Fruit fly (Drosophila melanogaster) whole organism, embryonic: ENCODE results near the gene Ugt49B2.
A peak's percentile ranks its signal among the peaks of the same experiment; 100 is the strongest.

Source experiments
- C15 ChIP-seq: fragments of 200-800 bp; sonication (Bioruptor generic); IDR thresholded peaks from 3 replicates; pipeline ENCODE4 v1.3.6; 2022; ENCODE audit warnings: missing biosample characterization, missing genetic modification characterization
- CG11504 ChIP-seq: fragments of 200-800 bp; sonication (Bioruptor generic); optimal IDR thresholded peaks from 3 replicates; lab custom pipeline; 2019; ENCODE audit warnings: missing biosample characterization, mild to moderate bottlenecking, missing genetic modification characterization, moderate library complexity
- CG11723 ChIP-seq: fragments of 200-800 bp; sonication (Bioruptor generic); optimal IDR thresholded peaks from 2 replicates; lab custom pipeline; 2017; ENCODE audit warnings: missing biosample characterization, mild to moderate bottlenecking, missing genetic modification characterization
- CG15269 ChIP-seq: fragments of 200-800 bp; sonication (Bioruptor generic); optimal IDR thresholded peaks from 2 replicates; lab custom pipeline; 2018; ENCODE audit warnings: missing biosample characterization, mild to moderate bottlenecking, missing genetic modification characterization, moderate library complexity
- CG1603 ChIP-seq: fragments of 200-800 bp; sonication (Bioruptor generic); optimal IDR thresholded peaks from 2 replicates; lab custom pipeline; 2019; ENCODE audit warnings: missing biosample characterization, mild to moderate bottlenecking, missing genetic modification characterization, moderate library complexity
- CG1832 ChIP-seq: fragments of 200-800 bp; sonication (Bioruptor generic); optimal IDR thresholded peaks from 2 replicates; lab custom pipeline; 2017; ENCODE audit warnings: missing biosample characterization, mild to moderate bottlenecking, missing genetic modification characterization, inconsistent platforms
- CG3163 ChIP-seq: fragments of 200-800 bp; sonication (Bioruptor generic); optimal IDR thresholded peaks from 3 replicates; lab custom pipeline; 2016; ENCODE audit warnings: missing biosample characterization, missing genetic modification characterization
- CG32772 ChIP-seq: fragments of 200-800 bp; sonication (Bioruptor generic); IDR thresholded peaks from 2 replicates; pipeline ENCODE4 v1.3.6; 2022; ENCODE audit warnings: missing biosample characterization, missing genetic modification characterization
- CG3847 ChIP-seq: fragments of 200-800 bp; sonication (Bioruptor generic); IDR thresholded peaks from 2 replicates; pipeline ENCODE4 v1.3.6; 2022; ENCODE audit warnings: missing biosample characterization, missing genetic modification characterization
- CG3995 ChIP-seq: fragments of 200-800 bp; sonication (Bioruptor generic); optimal IDR thresholded peaks from 3 replicates; lab custom pipeline; 2016; ENCODE audit warnings: missing biosample characterization, missing genetic modification characterization
- CG43689 ChIP-seq: fragments of 200-800 bp; sonication (Bioruptor generic); IDR thresholded peaks from 2 replicates; pipeline ENCODE4 v1.3.6; 2022; ENCODE audit warnings: missing biosample characterization, missing genetic modification characterization
- CG4404 ChIP-seq: fragments of 200-800 bp; sonication (Bioruptor generic); IDR thresholded peaks from 2 replicates; pipeline ENCODE4 v1.3.6; 2022; ENCODE audit warnings: missing biosample characterization, missing genetic modification characterization
- CG4707 ChIP-seq: fragments of 200-800 bp; sonication (Bioruptor generic); optimal IDR thresholded peaks from 2 replicates; lab custom pipeline; 2018; ENCODE audit warnings: missing biosample characterization, mild to moderate bottlenecking, missing genetic modification characterization, moderate library complexity
- CG5180 ChIP-seq: fragments of 200-800 bp; sonication (Bioruptor generic); optimal IDR thresholded peaks from 3 replicates; lab custom pipeline; 2017; ENCODE audit warnings: missing biosample characterization, missing genetic modification characterization, mild to moderate bottlenecking, moderate library complexity, missing genetic modification reagents
- CG7372 ChIP-seq: fragments of 200-800 bp; sonication (Bioruptor generic); IDR thresholded peaks from 2 replicates; pipeline ENCODE4 v1.3.6; 2022; ENCODE audit warnings: missing biosample characterization, missing genetic modification characterization
- CG7928 ChIP-seq: fragments of 200-800 bp; sonication (Bioruptor generic); optimal IDR thresholded peaks from 2 replicates; lab custom pipeline; 2017; ENCODE audit warnings: missing biosample characterization, mild to moderate bottlenecking, missing genetic modification characterization
- CG7987 ChIP-seq: fragments of 200-800 bp; sonication (Bioruptor generic); optimal IDR thresholded peaks from 2 replicates; lab custom pipeline; 2018; ENCODE audit warnings: missing biosample characterization, mild to moderate bottlenecking, missing genetic modification characterization, moderate library complexity
- CG8290 ChIP-seq, 3 experiments: fragments of 200-800 bp; sonication (Bioruptor generic); optimal IDR thresholded peaks; 2 replicates each; lab custom pipeline; 2016 to 2019; ENCODE audit warnings: missing biosample characterization in 3 of 3, missing genetic modification characterization in 3 of 3, mild to moderate bottlenecking in 2 of 3, moderate library complexity in 1 of 3
- CG8388 ChIP-seq: fragments of 200-800 bp; sonication (Bioruptor generic); optimal IDR thresholded peaks from 2 replicates; lab custom pipeline; 2019; ENCODE audit warnings: missing biosample characterization, mild to moderate bottlenecking, missing genetic modification characterization, moderate library complexity
- CG9727 ChIP-seq: fragments of 200-800 bp; sonication (Bioruptor generic); optimal IDR thresholded peaks from 3 replicates; lab custom pipeline; 2017; ENCODE audit warnings: missing biosample characterization, mild to moderate bottlenecking, missing genetic modification characterization
- CG9817 ChIP-seq: fragments of 200-800 bp; sonication (Bioruptor generic); optimal IDR thresholded peaks from 2 replicates; lab custom pipeline; 2018; ENCODE audit warnings: missing biosample characterization, mild to moderate bottlenecking, missing genetic modification characterization, moderate library complexity
- Dbx ChIP-seq: fragments of 200-800 bp; sonication (Bioruptor generic); IDR thresholded peaks from 3 replicates; pipeline ENCODE4 v1.3.6; 2022; ENCODE audit warnings: missing biosample characterization, missing genetic modification characterization
- Dip2 ChIP-seq: fragments of 200-800 bp; sonication (Bioruptor generic); IDR thresholded peaks from 2 replicates; pipeline ENCODE4 v1.3.6; 2022; ENCODE audit warnings: missing biosample characterization, missing genetic modification characterization
- Dp ChIP-seq: fragments of 200-800 bp; sonication (Bioruptor generic); optimal IDR thresholded peaks from 2 replicates; lab custom pipeline; 2018; ENCODE audit warnings: missing biosample characterization, mild to moderate bottlenecking, missing genetic modification characterization, moderate library complexity
- Eip74EF ChIP-seq, 2 experiments: fragments of 200-800 bp in 1 of 2; fragments of >200 bp in 1 of 2; sonication (Bioruptor generic) in 1 of 2; optimal IDR thresholded peaks; 2 replicates each; lab custom pipeline; 2017 to 2019; ENCODE audit warnings: missing biosample characterization in 2 of 2, missing genetic modification characterization in 2 of 2, mild to moderate bottlenecking in 1 of 2, moderate library complexity in 1 of 2
- HLH3B ChIP-seq: fragments of 200-800 bp; sonication (Bioruptor generic); IDR thresholded peaks from 2 replicates; pipeline ENCODE4 v1.3.6; 2022; ENCODE audit warnings: missing biosample characterization, missing genetic modification characterization
- HLH54F ChIP-seq: fragments of 200-800 bp; sonication (Bioruptor generic); optimal IDR thresholded peaks from 3 replicates; lab custom pipeline; 2016; ENCODE audit warnings: missing biosample characterization, missing genetic modification characterization
- Hey ChIP-seq: fragments of 200-800 bp; sonication (Bioruptor generic); optimal IDR thresholded peaks from 3 replicates; lab custom pipeline; 2018; ENCODE audit warnings: missing biosample characterization, mild to moderate bottlenecking, missing genetic modification characterization
- HmgD ChIP-seq: fragments of 200-800 bp; sonication (Bioruptor generic); optimal IDR thresholded peaks from 3 replicates; lab custom pipeline; 2016; ENCODE audit warnings: missing biosample characterization, missing genetic modification characterization
- Ptx1 ChIP-seq: fragments of 200-800 bp; sonication (Bioruptor generic); IDR thresholded peaks from 2 replicates; pipeline ENCODE4 v1.3.6; 2022; ENCODE audit warnings: missing biosample characterization, missing genetic modification characterization
- Rfx ChIP-seq: fragments of 200-800 bp; sonication (Bioruptor generic); IDR thresholded peaks from 2 replicates; pipeline ENCODE4 v1.3.6; 2022; ENCODE audit warnings: missing biosample characterization, missing genetic modification characterization
- Spps ChIP-seq: fragments of 200-800 bp; sonication (Bioruptor generic); optimal IDR thresholded peaks from 2 replicates; lab custom pipeline; 2018; ENCODE audit warnings: missing biosample characterization, mild to moderate bottlenecking, missing genetic modification characterization
- TFAM ChIP-seq: fragments of 200-800 bp; sonication (Bioruptor generic); optimal IDR thresholded peaks from 2 replicates; lab custom pipeline; 2017; ENCODE audit warnings: missing biosample characterization, missing genetic modification characterization, inconsistent platforms
- cas ChIP-seq: fragments of 200-800 bp; sonication (Bioruptor generic); IDR thresholded peaks from 2 replicates; pipeline ENCODE4 v1.3.6; 2022; ENCODE audit warnings: missing biosample characterization, missing genetic modification characterization
- emc ChIP-seq: fragments of 200-800 bp; sonication (Bioruptor generic); optimal IDR thresholded peaks from 2 replicates; lab custom pipeline; 2016; ENCODE audit warnings: missing biosample characterization, missing genetic modification characterization
- jigr1 ChIP-seq: fragments of 200-800 bp; sonication (Bioruptor generic); IDR thresholded peaks from 3 replicates; pipeline ENCODE4 v1.3.6; 2022; ENCODE audit warnings: missing biosample characterization, missing genetic modification characterization
- jing ChIP-seq: fragments of 200-800 bp; sonication (Bioruptor generic); optimal IDR thresholded peaks from 2 replicates; lab custom pipeline; 2018; ENCODE audit warnings: missing biosample characterization, mild to moderate bottlenecking, missing genetic modification characterization
- ken ChIP-seq: fragments of 200-800 bp; sonication (Bioruptor generic); IDR thresholded peaks from 3 replicates; pipeline ENCODE4 v1.3.6; 2022; ENCODE audit warnings: missing biosample characterization, missing genetic modification characterization
- mam ChIP-seq: fragments of 200-800 bp; sonication (Bioruptor generic); optimal IDR thresholded peaks from 3 replicates; lab custom pipeline; 2016; ENCODE audit warnings: missing biosample characterization, missing genetic modification characterization
- nom ChIP-seq: fragments of 200-800 bp; sonication (Bioruptor generic); optimal IDR thresholded peaks from 2 replicates; lab custom pipeline; 2017; ENCODE audit warnings: missing biosample characterization, missing genetic modification characterization, mild to moderate bottlenecking, moderate library complexity, missing genetic modification reagents
- otp ChIP-seq: fragments of 200-800 bp; sonication (Bioruptor generic); IDR thresholded peaks from 3 replicates; pipeline ENCODE4, ENCODE4 v1.3.6; 2022; ENCODE audit warnings: missing biosample characterization, missing genetic modification characterization
- peb ChIP-seq: fragments of 200-800 bp; sonication (Bioruptor generic); IDR thresholded peaks from 2 replicates; pipeline ENCODE4 v1.3.6; 2022; ENCODE audit warnings: missing biosample characterization, missing genetic modification characterization
- pfk ChIP-seq: fragments of 200-800 bp; sonication (Bioruptor generic); optimal IDR thresholded peaks from 2 replicates; lab custom pipeline; 2018; ENCODE audit warnings: missing biosample characterization, mild to moderate bottlenecking, missing genetic modification characterization, moderate library complexity
- psq ChIP-seq: fragments of 200-800 bp; sonication (Bioruptor generic); optimal IDR thresholded peaks from 2 replicates; lab custom pipeline; 2017; ENCODE audit warnings: missing biosample characterization, missing genetic modification characterization
- repo ChIP-seq: fragments of 200-800 bp; sonication (Bioruptor generic); optimal IDR thresholded peaks from 2 replicates; lab custom pipeline; 2016; ENCODE audit warnings: missing biosample characterization, missing genetic modification characterization
- row ChIP-seq: fragments of 200-800 bp; sonication (Bioruptor generic); IDR thresholded peaks from 3 replicates; pipeline ENCODE4 v1.3.6; 2022; ENCODE audit warnings: missing biosample characterization, missing genetic modification characterization
- shn ChIP-seq: fragments of 200-800 bp; sonication (Bioruptor generic); optimal IDR thresholded peaks from 3 replicates; lab custom pipeline; 2016; ENCODE audit warnings: missing biosample characterization, missing genetic modification characterization
- sug ChIP-seq: fragments of 200-800 bp; optimal IDR thresholded peaks from 2 replicates; lab custom pipeline; 2019; ENCODE audit warnings: missing biosample characterization, mild to moderate bottlenecking, missing genetic modification characterization, moderate library complexity
- tio ChIP-seq: fragments of 200-800 bp; sonication (Bioruptor generic); optimal IDR thresholded peaks from 2 replicates; lab custom pipeline; 2017; ENCODE audit warnings: missing biosample characterization, missing genetic modification characterization, inconsistent platforms
- vfl ChIP-seq: fragments of 200-800 bp; sonication (Bioruptor generic); optimal IDR thresholded peaks from 2 replicates; lab custom pipeline; 2016; ENCODE audit warnings: missing biosample characterization, missing genetic modification characterization
- wdn ChIP-seq: fragments of 200-800 bp; sonication (Bioruptor generic); IDR thresholded peaks from 2 replicates; pipeline ENCODE4 v1.3.6; 2022; ENCODE audit warnings: missing biosample characterization, missing genetic modification characterization

Gene Ugt49B2

DNA sequence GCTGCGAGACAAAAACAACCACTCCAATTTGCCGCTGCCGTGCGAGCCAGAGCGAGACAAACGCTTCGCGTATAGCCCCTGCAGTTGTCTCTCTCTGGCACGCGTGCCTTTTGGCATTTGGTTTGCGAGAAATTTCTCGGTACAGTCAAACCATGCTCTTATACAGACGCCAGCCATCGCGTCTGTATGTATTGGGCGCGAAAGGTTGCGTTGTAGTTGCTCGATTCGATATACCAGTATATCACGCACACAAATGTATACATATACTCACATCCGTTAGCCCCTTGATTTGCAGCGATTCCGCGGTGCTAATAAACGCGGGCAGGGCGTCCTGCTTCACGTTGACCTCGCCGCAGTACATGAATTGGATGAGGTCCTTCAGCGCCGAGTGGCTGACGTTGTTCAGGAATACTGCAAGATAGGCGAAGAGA is 23.2 kb downstream of the Ugt49B2 start (continued):
- no peak for TF ChIP-seq CG32772
- TF ChIP-seq Dbx (GFP tag; lab: Robert Waterston, UW) = peak; percentile 40; the same call in 1 of the 3 replicates
- TF ChIP-seq Rfx (GFP tag; lab: Robert Waterston, UW) = peak; percentile 35; the same call in 1 of the 2 replicates
- no peak for TF ChIP-seq TFAM (GFP tag; lab: Kevin White, UChicago)
- TF ChIP-seq CG9817 (tag; lab: Kevin White, UChicago) = no peak
- no peak for TF ChIP-seq Eip74EF (GFP tag; optimal IDR thresholded peaks at IDR 0.05; lab: Kevin White, UChicago)
- peak; percentile 93 for TF ChIP-seq wdn (GFP tag; lab: Robert Waterston, UW)
- peak; percentile 71 for TF ChIP-seq CG11723 (GFP tag; lab: Kevin White, UChicago)
- peak; percentile 20; the same call in 1 of the 3 replicates for TF ChIP-seq otp
- TF ChIP-seq Dip2 = no peak
- no peak for TF ChIP-seq jing (GFP tag; lab: Kevin White, UChicago)
- TF ChIP-seq CG5180 (GFP tag; lab: Kevin White, UChicago) = peak; percentile 87
- TF ChIP-seq psq (GFP tag; lab: Kevin White, UChicago) = no peak
- no peak for TF ChIP-seq CG9727 (GFP tag; lab: Kevin White, UChicago)
- TF ChIP-seq CG4707 (GFP tag; lab: Kevin White, UChicago) = peak; percentile 22
- TF ChIP-seq Hey (tag; lab: Kevin White, UChicago) = peak; percentile 37
- no peak for TF ChIP-seq Ptx1 (GFP tag; lab: Robert Waterston, UW)
- no peak for TF ChIP-seq Spps
- no peak for TF ChIP-seq CG4404 (GFP tag; lab: Robert Waterston, UW)
- TF ChIP-seq HLH3B (GFP tag; lab: Robert Waterston, UW) = peak; percentile 16; the same call in 1 of the 2 replicates
- TF ChIP-seq CG7928 = no peak
- no peak for TF ChIP-seq CG3163 (GFP tag; lab: Kevin White, UChicago)
- no peak for TF ChIP-seq vfl (GFP tag; lab: Kevin White, UChicago)
- TF ChIP-seq cas (GFP tag; lab: Robert Waterston, UW) = no peak
- TF ChIP-seq repo (GFP tag; lab: Kevin White, UChicago) = no peak
- no peak for TF ChIP-seq CG3995 (GFP tag; lab: Kevin White, UChicago)
- TF ChIP-seq peb (GFP tag; lab: Robert Waterston, UW) = no peak
- TF ChIP-seq pfk (GFP tag; lab: Kevin White, UChicago) = peak; percentile 58
- TF ChIP-seq shn = no peak
- peak; percentile 96 for TF ChIP-seq CG1832
- peak; percentile 43 for TF ChIP-seq sug
- TF ChIP-seq CG8388 (GFP tag; lab: Kevin White, UChicago) = no peak
- TF ChIP-seq HmgD (GFP tag; lab: Kevin White, UChicago) = peak; percentile 12
- peak; percentile 22 for TF ChIP-seq CG1603 (tag; lab: Kevin White, UChicago)
- TF ChIP-seq mam = no peak
- no peak for TF ChIP-seq CG7372 (GFP tag; lab: Robert Waterston, UW)
- TF ChIP-seq Dp (GFP tag; lab: Kevin White, UChicago) = peak; percentile 50
- peak; percentile 16; the same call in 1 of the 2 replicates for TF ChIP-seq CG3847
- no peak for TF ChIP-seq HLH54F (GFP tag; lab: Kevin White, UChicago)
- no peak for TF ChIP-seq jigr1
- no peak for TF ChIP-seq C15 (GFP tag; lab: Robert Waterston, UW)
- peak; percentile 77 for TF ChIP-seq nom (GFP tag; lab: Kevin White, UChicago)
- no peak for TF ChIP-seq CG43689 (GFP tag; lab: Robert Waterston, UW)
- no peak for TF ChIP-seq CG15269 (tag; lab: Kevin White, UChicago)
- no peak; the same call in 2 of the 3 replicates for TF ChIP-seq row (GFP tag; lab: Robert Waterston, UW)
- no peak for TF ChIP-seq tio (GFP tag; lab: Kevin White, UChicago)
- peak; percentile 57 for TF ChIP-seq CG7987 (GFP tag; lab: Kevin White, UChicago)
- no peak for TF ChIP-seq CG8290 (GFP tag; optimal IDR thresholded peaks at IDR 0.05; lab: Kevin White, UChicago)
- TF ChIP-seq CG8290 (tag; optimal IDR thresholded peaks at IDR 0.05; lab: Kevin White, UChicago) = no peak
- no peak for TF ChIP-seq emc (GFP tag; lab: Kevin White, UChicago)
- no peak for TF ChIP-seq CG11504
- TF ChIP-seq ken (GFP tag; lab: Robert Waterston, UW) = no peak
